Worm (Caenorhabditis elegans) whole organism, L4/young adult: Measurements from ENCODE around the gene T10B10.4.

Experiments
- W03F9.2 ChIP-seq: fragments of 150-350 bp; optimal IDR thresholded peaks from 2 replicates; lab custom pipeline; 2014; ENCODE audit warnings: missing biosample characterization, missing genetic modification characterization
- dao-5 ChIP-seq: sonication (generic microtip); optimal IDR thresholded peaks from 2 replicates; lab custom pipeline; 2016; ENCODE audit warnings: missing genotype, missing genetic modification characterization, moderate library complexity, missing compliant biosample characterization
- him-1 ChIP-seq: sonication (generic microtip); optimal IDR thresholded peaks from 2 replicates; lab custom pipeline; 2016; ENCODE audit warnings: missing genotype, missing genetic modification reagents, missing genetic modification characterization, missing compliant biosample characterization

Gene T10B10.4

ce11 chrX:15215272-15215671 lies 25.3 kb downstream of the T10B10.4 start:
- TF ChIP-seq him-1 (tag; lab: Kevin White, UChicago) (no peak), W03F9.2 (no peak), dao-5 (tag; lab: Kevin White, UChicago) (no peak)

ce11 chrX:15221107-15221506 lies 31.2 kb downstream of the T10B10.4 start:
- TF ChIP-seq dao-5 (tag; lab: Kevin White, UChicago) = no peak

ce11 chrX:15221865-15222551 lies 32.1 kb downstream of the T10B10.4 start:
- TF ChIP-seq him-1 (tag; lab: Kevin White, UChicago) (no peak), W03F9.2 (no peak), dao-5 (tag; lab: Kevin White, UChicago) (no peak)

ce11 chrX:15222789-15223188 lies 32.9 kb downstream of the T10B10.4 start:
- TF ChIP-seq W03F9.2 = no peak
- TF ChIP-seq him-1 (tag; lab: Kevin White, UChicago) = no peak
- no peak for TF ChIP-seq dao-5 (tag; lab: Kevin White, UChicago)

- TF ChIP-seq dao-5 (tag; lab: Kevin White, UChicago) (no peak), W03F9.2 (no peak), him-1 (tag; lab: Kevin White, UChicago) (no peak)
These were observed 34.2 kb downstream of the T10B10.4 start for ce11 chrX:15224128-15224527.

- TF ChIP-seq dao-5 (tag; lab: Kevin White, UChicago) (no peak), him-1 (tag; lab: Kevin White, UChicago) (no peak), W03F9.2 (no peak)
These were observed 35.3 kb downstream of the T10B10.4 start for ce11 chrX:15225180-15225724.

- no peak for TF ChIP-seq dao-5 (tag; lab: Kevin White, UChicago)
- no peak for TF ChIP-seq him-1 (tag; lab: Kevin White, UChicago)
- TF ChIP-seq W03F9.2 = no peak
These were observed 39.3 kb downstream of the T10B10.4 start for ce11 chrX:15229174-15229573.

ce11 chrX:15230394-15230968 lies 40.6 kb downstream of the T10B10.4 start, which contains the start of gene H03A11.2:
H03A11.2 (minus strand) TSS chrX:15230645.
- no peak for TF ChIP-seq dao-5 (tag; lab: Kevin White, UChicago)
- no peak for TF ChIP-seq W03F9.2
- TF ChIP-seq him-1 (tag; lab: Kevin White, UChicago) = no peak

- TF ChIP-seq dao-5 (tag; lab: Kevin White, UChicago) (no peak), W03F9.2 (no peak), him-1 (tag; lab: Kevin White, UChicago) (no peak)
These were observed 41.9 kb downstream of the T10B10.4 start for ce11 chrX:15231800-15232199.

- TF ChIP-seq W03F9.2 (no peak), him-1 (tag; lab: Kevin White, UChicago) (no peak), dao-5 (tag; lab: Kevin White, UChicago) (no peak)
These were observed 43.8 kb downstream of the T10B10.4 start for ce11 chrX:15233684-15234083.

- TF ChIP-seq dao-5 (tag; lab: Kevin White, UChicago) = no peak
- TF ChIP-seq W03F9.2 = no peak
- no peak for TF ChIP-seq him-1 (tag; lab: Kevin White, UChicago)
These were observed 46.1 kb downstream of the T10B10.4 start for ce11 chrX:15236036-15236435.

ce11 chrX:15241169-15241568 lies 51.2 kb downstream of the T10B10.4 start:
- TF ChIP-seq W03F9.2 (no peak), dao-5 (tag; lab: Kevin White, UChicago) (no peak), him-1 (tag; lab: Kevin White, UChicago) (no peak)
